Fruit fly (Drosophila melanogaster) whole organism, embryonic: ENCODE data around the gene haf.
A peak's percentile ranks its signal among the peaks of the same experiment; 100 is the strongest.

Experiments
- Abd-B ChIP-seq: fragments of 200-800 bp; sonication (Bioruptor generic); optimal IDR thresholded peaks from 2 replicates; lab custom pipeline; 2018; ENCODE audit warnings: missing biosample characterization, mild to moderate bottlenecking, missing genetic modification characterization, moderate library complexity
- Awh ChIP-seq: fragments of 200-800 bp; sonication (Bioruptor generic); IDR thresholded peaks from 2 replicates; pipeline ENCODE4, ENCODE4 v1.3.6; 2022; ENCODE audit warnings: missing biosample characterization, missing genetic modification characterization
- BtbVII ChIP-seq: fragments of 200-800 bp; sonication (Bioruptor generic); optimal IDR thresholded peaks from 3 replicates; lab custom pipeline; 2017; ENCODE audit warnings: missing biosample characterization, mild to moderate bottlenecking, missing genetic modification characterization
- Bteb2 ChIP-seq: fragments of 200-800 bp; sonication (Bioruptor generic); optimal IDR thresholded peaks from 2 replicates; lab custom pipeline; 2016; ENCODE audit warnings: missing biosample characterization, missing genetic modification characterization
- CG10209 ChIP-seq: fragments of 200-800 bp; sonication (Bioruptor generic); optimal IDR thresholded peaks from 3 replicates; lab custom pipeline; 2017; ENCODE audit warnings: missing biosample characterization, mild to moderate bottlenecking, missing genetic modification characterization, missing genetic modification reagents
- CG10267 ChIP-seq: fragments of 200-800 bp; sonication (Bioruptor generic); optimal IDR thresholded peaks from 2 replicates; lab custom pipeline; 2018; ENCODE audit warnings: missing biosample characterization, mild to moderate bottlenecking, missing genetic modification characterization, moderate library complexity
- CG10979 ChIP-seq: fragments of 200-800 bp; sonication (Bioruptor generic); optimal IDR thresholded peaks from 2 replicates; lab custom pipeline; 2018; ENCODE audit warnings: missing biosample characterization, mild to moderate bottlenecking, missing genetic modification characterization, moderate library complexity
- CG11723 ChIP-seq: fragments of 200-800 bp; sonication (Bioruptor generic); optimal IDR thresholded peaks from 2 replicates; lab custom pipeline; 2017; ENCODE audit warnings: missing biosample characterization, mild to moderate bottlenecking, missing genetic modification characterization
- CG13894 ChIP-seq: fragments of 200-800 bp; sonication (Bioruptor generic); optimal IDR thresholded peaks from 3 replicates; lab custom pipeline; 2018; ENCODE audit warnings: missing biosample characterization, mild to moderate bottlenecking, missing genetic modification characterization, moderate library complexity
- CG14441 ChIP-seq: fragments of 200-800 bp; sonication (Bioruptor generic); IDR thresholded peaks from 2 replicates; pipeline ENCODE4 v1.3.6; 2022; ENCODE audit warnings: missing biosample characterization, missing genetic modification characterization
- CG17568 ChIP-seq: fragments of 200-800 bp; sonication (Bioruptor generic); optimal IDR thresholded peaks from 2 replicates; lab custom pipeline; 2018; ENCODE audit warnings: missing biosample characterization, mild to moderate bottlenecking, missing genetic modification characterization, moderate library complexity
- CG32767 ChIP-seq: fragments of 200-800 bp; sonication (Bioruptor generic); IDR thresholded peaks from 2 replicates; pipeline ENCODE4 v1.3.6; 2022; ENCODE audit warnings: missing biosample characterization, missing genetic modification characterization
- CG3281 ChIP-seq: fragments of 200-800 bp; sonication (Bioruptor generic); optimal IDR thresholded peaks from 3 replicates; lab custom pipeline; 2017; ENCODE audit warnings: missing biosample characterization, mild to moderate bottlenecking, missing genetic modification characterization
- CG34376 ChIP-seq: fragments of 200-800 bp; sonication (Bioruptor generic); optimal IDR thresholded peaks from 2 replicates; lab custom pipeline; 2018; ENCODE audit warnings: missing biosample characterization, mild to moderate bottlenecking, missing genetic modification characterization
- CG43689 ChIP-seq: fragments of 200-800 bp; sonication (Bioruptor generic); IDR thresholded peaks from 2 replicates; pipeline ENCODE4 v1.3.6; 2022; ENCODE audit warnings: missing biosample characterization, missing genetic modification characterization
- CG6654 ChIP-seq: fragments of 200-800 bp; sonication (Bioruptor generic); optimal IDR thresholded peaks from 2 replicates; lab custom pipeline; 2017; ENCODE audit warnings: missing biosample characterization, mild to moderate bottlenecking, missing genetic modification characterization
- CG6791 ChIP-seq: fragments of 200-800 bp; sonication (Bioruptor generic); IDR thresholded peaks from 3 replicates; pipeline ENCODE4 v1.3.6; 2022; ENCODE audit warnings: missing biosample characterization, missing genetic modification characterization; ENCODE audit not compliant: partially characterized antibody
- CG7556 ChIP-seq: fragments of 200-800 bp; sonication (Bioruptor generic); optimal IDR thresholded peaks from 2 replicates; lab custom pipeline; 2017; ENCODE audit warnings: missing biosample characterization, mild to moderate bottlenecking, missing genetic modification characterization
- CG8281 ChIP-seq: fragments of 200-800 bp; sonication (Bioruptor generic); optimal IDR thresholded peaks from 2 replicates; lab custom pipeline; 2018; ENCODE audit warnings: missing biosample characterization, mild to moderate bottlenecking, missing genetic modification characterization, moderate library complexity
- CG8290 ChIP-seq, 3 experiments: fragments of 200-800 bp; sonication (Bioruptor generic); optimal IDR thresholded peaks; 2 replicates each; lab custom pipeline; 2016 to 2019; ENCODE audit warnings: missing biosample characterization in 3 of 3, missing genetic modification characterization in 3 of 3, mild to moderate bottlenecking in 2 of 3, moderate library complexity in 1 of 3
- E2f1 ChIP-seq: fragments of 200-800 bp; sonication (Bioruptor generic); IDR thresholded peaks from 2 replicates; pipeline ENCODE4 v1.3.6; 2022; ENCODE audit warnings: missing biosample characterization, missing genetic modification characterization
- E2f2 ChIP-seq: fragments of 200-800 bp; sonication (Bioruptor generic); IDR thresholded peaks from 2 replicates; pipeline ENCODE4 v1.3.6; 2022; ENCODE audit warnings: missing biosample characterization, missing genetic modification characterization
- HLHmδ ChIP-seq: fragments of 200-800 bp; sonication (Bioruptor generic); optimal IDR thresholded peaks from 2 replicates; lab custom pipeline; 2018; ENCODE audit warnings: missing biosample characterization, mild to moderate bottlenecking, missing genetic modification characterization, moderate library complexity
- Nf-YA ChIP-seq: fragments of 200-800 bp; sonication (Bioruptor generic); IDR thresholded peaks from 2 replicates; pipeline ENCODE4 v1.3.6; 2022; ENCODE audit warnings: missing biosample characterization, missing genetic modification characterization
- Pdp1 ChIP-seq, 2 experiments: fragments of 200-800 bp; sonication (Bioruptor generic); optimal IDR thresholded peaks; 3 replicates each; lab custom pipeline; 2016; ENCODE audit warnings: missing biosample characterization in 2 of 2, missing genetic modification characterization in 2 of 2, mild to moderate bottlenecking in 1 of 2, moderate library complexity in 1 of 2
- Poxn ChIP-seq: fragments of 200-800 bp; sonication (Bioruptor generic); IDR thresholded peaks from 2 replicates; pipeline ENCODE4 v1.3.6; 2022; ENCODE audit warnings: missing biosample characterization, missing genetic modification characterization
- Sry-δ ChIP-seq: fragments of 200-800 bp; sonication (Bioruptor generic); optimal IDR thresholded peaks from 2 replicates; lab custom pipeline; 2016; ENCODE audit warnings: missing biosample characterization, missing genetic modification characterization
- YL-1 ChIP-seq: fragments of 200-800 bp; sonication (Bioruptor generic); optimal IDR thresholded peaks from 3 replicates; lab custom pipeline; 2017; ENCODE audit warnings: missing biosample characterization, mild to moderate bottlenecking, missing genetic modification characterization
- bsh ChIP-seq, 2 experiments: fragments of 200-800 bp; sonication (Bioruptor generic); optimal IDR thresholded peaks; 2 replicates each; lab custom pipeline; 2017 to 2018; ENCODE audit warnings: mild to moderate bottlenecking in 2 of 2, missing biosample characterization in 2 of 2, missing genetic modification characterization in 2 of 2, moderate library complexity in 1 of 2
- danr ChIP-seq: fragments of 200-800 bp; sonication (Bioruptor generic); IDR thresholded peaks from 2 replicates; pipeline ENCODE4 v1.3.6; 2022; ENCODE audit warnings: missing biosample characterization, missing genetic modification characterization
- dati ChIP-seq: fragments of 200-800 bp; sonication (Bioruptor generic); IDR thresholded peaks from 2 replicates; pipeline ENCODE4 v1.3.6; 2022; ENCODE audit warnings: missing biosample characterization, missing genetic modification characterization
- eyg ChIP-seq: fragments of 200-800 bp; sonication (Bioruptor generic); optimal IDR thresholded peaks from 3 replicates; lab custom pipeline; 2016; ENCODE audit warnings: missing biosample characterization, missing genetic modification characterization
- ftz-f1 ChIP-seq: fragments of 200-800 bp; sonication (Bioruptor generic); optimal IDR thresholded peaks from 2 replicates; lab custom pipeline; 2016; ENCODE audit warnings: missing biosample characterization, missing genetic modification characterization
- gro ChIP-seq: fragments of 200-800 bp; sonication (Bioruptor generic); optimal IDR thresholded peaks from 2 replicates; lab custom pipeline; 2016; ENCODE audit warnings: missing biosample characterization, missing genetic modification characterization
- gsb ChIP-seq: fragments of 200-800 bp; sonication (Bioruptor generic); IDR thresholded peaks from 2 replicates; pipeline ENCODE4 v1.3.6; 2022; ENCODE audit warnings: missing biosample characterization, missing genetic modification characterization
- kah ChIP-seq: fragments of 200-800 bp; sonication (Bioruptor generic); optimal IDR thresholded peaks from 2 replicates; lab custom pipeline; 2018; ENCODE audit warnings: missing biosample characterization, mild to moderate bottlenecking, missing genetic modification characterization
- lov ChIP-seq, 2 experiments: fragments of 200-800 bp in 1 of 2; fragments of >200 bp in 1 of 2; sonication (Bioruptor generic) in 1 of 2; IDR thresholded peaks in 1 of 2; optimal IDR thresholded peaks in 1 of 2; 2 replicates in 1 of 2; 3 replicates in 1 of 2; pipeline versions ENCODE4 v1.3.6 to Lab custom; 2017 to 2022; ENCODE audit warnings: missing biosample characterization in 1 of 2, missing genetic modification characterization in 1 of 2
- mirr ChIP-seq: fragments of 200-800 bp; sonication (Bioruptor generic); optimal IDR thresholded peaks from 3 replicates; lab custom pipeline; 2018; ENCODE audit warnings: missing biosample characterization, mild to moderate bottlenecking, missing genetic modification characterization
- nau ChIP-seq: fragments of 200-800 bp; sonication (Bioruptor generic); optimal IDR thresholded peaks from 3 replicates; lab custom pipeline; 2017; ENCODE audit warnings: missing biosample characterization, mild to moderate bottlenecking, missing genetic modification characterization, missing genetic modification reagents
- nerfin-1 ChIP-seq: fragments of 200-800 bp; sonication (Bioruptor generic); optimal IDR thresholded peaks from 3 replicates; lab custom pipeline; 2019; ENCODE audit warnings: missing biosample characterization, mild to moderate bottlenecking, missing genetic modification characterization, moderate library complexity
- onecut ChIP-seq: fragments of 200-800 bp; sonication (Bioruptor generic); IDR thresholded peaks from 2 replicates; pipeline ENCODE4 v1.3.6; 2022; ENCODE audit warnings: missing biosample characterization, missing genetic modification characterization
- slou ChIP-seq: fragments of 200-800 bp; sonication (Bioruptor generic); optimal IDR thresholded peaks from 3 replicates; lab custom pipeline; 2016; ENCODE audit warnings: missing biosample characterization, missing genetic modification characterization
- sob ChIP-seq: fragments of 200-800 bp; sonication (Bioruptor generic); IDR thresholded peaks from 2 replicates; pipeline ENCODE4 v1.3.6; 2022; ENCODE audit warnings: missing biosample characterization, missing genetic modification characterization
- ttk ChIP-seq: fragments of 200-800 bp; sonication (Bioruptor generic); IDR thresholded peaks from 2 replicates; pipeline ENCODE4 v2.1.2; 2022; ENCODE audit warnings: missing biosample characterization, missing genetic modification characterization
- twi ChIP-seq: fragments of 200-800 bp; optimal IDR thresholded peaks from 2 replicates; lab custom pipeline; 2019; ENCODE audit warnings: missing biosample characterization, mild to moderate bottlenecking, missing genetic modification characterization, moderate library complexity
- vvl ChIP-seq: fragments of 200-800 bp; sonication (Bioruptor generic); IDR thresholded peaks from 2 replicates; pipeline ENCODE4 v1.3.6; 2022; ENCODE audit warnings: missing biosample characterization, missing genetic modification characterization
- wor ChIP-seq: fragments of 200-800 bp; sonication (Bioruptor generic); IDR thresholded peaks from 2 replicates; pipeline ENCODE4 v1.3.6; 2022; ENCODE audit warnings: missing biosample characterization, missing genetic modification characterization
- zf30C ChIP-seq: fragments of 200-800 bp; sonication (Bioruptor generic); optimal IDR thresholded peaks from 3 replicates; lab custom pipeline; 2018; ENCODE audit warnings: missing biosample characterization, mild to moderate bottlenecking, missing genetic modification characterization

Gene haf

dm6 chr2L:1646037-1646436 lies 91.1 kb downstream of the haf start:
- 0 out of 2 replicates have a peak, but pooled peaks have one; percentile 11 for TF ChIP-seq gsb (GFP tag; lab: Robert Waterston, UW)
- peak; percentile 78 for TF ChIP-seq kah
- peak in 1 of 2 experiments; percentile 58 for TF ChIP-seq Pdp1 (GFP tag; optimal IDR thresholded peaks at IDR 0.05; lab: Kevin White, UChicago)
- no peak for TF ChIP-seq bsh (GFP tag; optimal IDR thresholded peaks at IDR 0.05; lab: Kevin White, UChicago)
- TF ChIP-seq, all 482 proteins: peak for 3

- TF ChIP-seq CG10209 (GFP tag; lab: Kevin White, UChicago) (peak; percentile 8), CG6654 (GFP tag; lab: Kevin White, UChicago) (no peak), slou (GFP tag; lab: Kevin White, UChicago) (no peak), CG10979 (tag; lab: Kevin White, UChicago) (peak; percentile 63), CG32767 (no peak), CG8281 (no peak), zf30C (no peak), lov (optimal IDR thresholded peaks at IDR 0.05; lab: Kevin White, UChicago) (no peak), lov (GFP tag; IDR thresholded peaks at IDR 0.05; lab: Robert Waterston, UW) (no peak), mirr (no peak), CG3281 (GFP tag; lab: Kevin White, UChicago) (no peak), wor (0 out of 2 replicates have a peak, but pooled peaks have one; percentile 36), ttk (GFP tag; lab: Robert Waterston, UW) (no peak), sob (GFP tag; lab: Robert Waterston, UW) (no peak), CG8290 (GFP tag; optimal IDR thresholded peaks at IDR 0.05; lab: Kevin White, UChicago) (no peak), CG8290 (tag; optimal IDR thresholded peaks at IDR 0.05; lab: Kevin White, UChicago) (no peak), Bteb2 (GFP tag; lab: Kevin White, UChicago) (no peak), CG11723 (GFP tag; lab: Kevin White, UChicago) (no peak), nerfin-1 (tag; lab: Kevin White, UChicago) (peak; percentile 23), HLHmδ (GFP tag; lab: Kevin White, UChicago) (no peak), CG43689 (no peak), ftz-f1 (GFP tag; lab: Kevin White, UChicago) (no peak), YL-1 (no peak), danr (GFP tag; lab: Robert Waterston, UW) (no peak), CG7556 (peak; percentile 25), Poxn (GFP tag; lab: Robert Waterston, UW) (no peak), eyg (GFP tag; lab: Kevin White, UChicago) (no peak), nau (GFP tag; lab: Kevin White, UChicago) (peak; percentile 34), gro (GFP tag; lab: Kevin White, UChicago) (no peak), CG13894 (tag; lab: Kevin White, UChicago) (no peak), Abd-B (GFP tag; lab: Kevin White, UChicago) (no peak), CG14441 (no peak), BtbVII (GFP tag; lab: Kevin White, UChicago) (no peak), dati (GFP tag; lab: Robert Waterston, UW) (no peak), CG10267 (tag; lab: Kevin White, UChicago) (peak; percentile 4), twi (tag; lab: Kevin White, UChicago) (no peak), Awh (no peak), CG6791 (GFP tag; lab: Robert Waterston, UW) (no peak), Pdp1 (GFP tag; optimal IDR thresholded peaks at IDR 0.05; lab: Kevin White, UChicago) (no peak), CG34376 (GFP tag; lab: Kevin White, UChicago) (no peak), onecut (GFP tag; lab: Robert Waterston, UW) (no peak), Sry-δ (no peak), CG17568 (GFP tag; lab: Kevin White, UChicago) (no peak), vvl (GFP tag; lab: Robert Waterston, UW) (no peak), E2f1 (GFP tag; lab: Robert Waterston, UW) (no peak), E2f2 (GFP tag; lab: Robert Waterston, UW) (0 out of 2 replicates have a peak, but pooled peaks have one; percentile 19), Nf-YA (GFP tag; lab: Robert Waterston, UW) (no peak)
These were observed 91.6 kb downstream of the haf start for dm6 chr2L:1646499-1646898.
